Fruit fly (Drosophila melanogaster): Measurements from ENCODE around the gene CG14210.

CG14210 gene

DNA sequence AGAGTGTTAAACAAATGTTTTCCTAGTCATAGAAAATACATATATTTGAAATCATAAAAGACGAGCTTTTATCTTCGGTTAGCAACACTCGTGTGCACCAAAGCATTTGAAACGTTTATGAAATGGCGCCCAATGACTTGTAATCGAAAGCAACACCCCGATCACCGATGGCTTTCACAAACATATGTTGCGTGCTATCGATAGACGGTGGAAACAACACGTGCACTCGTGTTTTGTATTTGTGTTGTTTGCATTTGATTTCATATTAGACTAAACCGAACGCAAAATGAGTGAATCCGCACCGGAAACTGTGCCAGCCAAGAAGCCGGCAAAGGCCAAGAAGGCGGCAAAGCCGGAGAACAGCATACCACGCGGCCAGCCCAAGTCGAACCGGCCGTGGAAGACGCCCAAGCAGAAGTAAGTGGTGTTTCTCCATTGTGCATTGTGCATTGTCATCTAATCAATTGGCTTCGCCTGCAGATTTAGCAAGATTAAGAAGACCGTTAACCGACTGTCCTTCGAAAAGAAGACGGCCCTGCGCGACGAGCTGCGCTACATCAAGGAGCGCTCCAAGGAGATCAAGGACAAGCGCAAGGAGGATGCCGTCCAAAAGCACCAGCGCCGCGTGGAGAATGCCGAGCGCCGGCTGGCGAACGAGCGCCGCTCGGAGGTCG lies at the start of gene CG14210 (continued):
- TF ChIP-seq gsb (GFP tag; IDR thresholded peaks at IDR 0.05) (no peak), sima (GFP tag; optimal IDR thresholded peaks at IDR 0.05) (no peak), CoRest (tag; optimal IDR thresholded peaks at IDR 0.05) (no peak), E2f2 (GFP tag; IDR thresholded peaks at IDR 0.05) (peak; percentile 91), ken (GFP tag; IDR thresholded peaks at IDR 0.05) (no peak), Ravus (GFP tag; IDR thresholded peaks at IDR 0.05) (no peak), H2.0 (GFP tag; IDR thresholded peaks at IDR 0.05) (no peak), rib (GFP tag; IDR thresholded peaks at IDR 0.05) (no peak), ham (GFP tag; IDR thresholded peaks at IDR 0.05) (no peak), hbn (GFP tag; IDR thresholded peaks at IDR 0.05; ENCODE audit: partially characterized antibody) (peak; percentile 60), pfk (GFP tag; optimal IDR thresholded peaks at IDR 0.05) (peak; percentile 70), Opbp (GFP tag; IDR thresholded peaks at IDR 0.05; ENCODE audit: partially characterized antibody) (peak; percentile 72; the same call in 2 of the 3 replicates), CG32532 (GFP tag; IDR thresholded peaks at IDR 0.05) (no peak), ftz-f1 (GFP tag; optimal IDR thresholded peaks at IDR 0.05) (no peak), CG15479 (GFP tag; optimal IDR thresholded peaks at IDR 0.05) (no peak), tio (GFP tag; optimal IDR thresholded peaks at IDR 0.05) (no peak), HmgZ (tag; optimal IDR thresholded peaks at IDR 0.05) (peak; percentile 7), CG17186 (GFP tag; optimal IDR thresholded peaks at IDR 0.05) (peak; percentile 37), Dref (GFP tag; IDR thresholded peaks at IDR 0.05) (peak; percentile 84), sens-2 (GFP tag; IDR thresholded peaks at IDR 0.05) (no peak), dm (GFP tag; optimal IDR thresholded peaks at IDR 0.05) (peak; percentile 90), Doc3 (GFP tag; IDR thresholded peaks at IDR 0.05; ENCODE audit: partially characterized antibody) (peak; percentile 49; the same call in 2 of the 3 replicates), Hr78 (GFP tag; optimal IDR thresholded peaks at IDR 0.05) (no peak), CG16863 (GFP tag; optimal IDR thresholded peaks at IDR 0.05) (no peak), ab (GFP tag; optimal IDR thresholded peaks at IDR 0.05) (no peak), stwl (tag; optimal IDR thresholded peaks at IDR 0.05) (peak; percentile 40), vnd (GFP tag; IDR thresholded peaks at IDR 0.05; ENCODE audit: partially characterized antibody) (peak; percentile 65), Sry-β (GFP tag; optimal IDR thresholded peaks at IDR 0.05) (no peak), kni (GFP tag; optimal IDR thresholded peaks at IDR 0.05) (no peak), Nf-YA (GFP tag; IDR thresholded peaks at IDR 0.05) (no peak), Gug (GFP tag; IDR thresholded peaks at IDR 0.05) (no peak), Dll (GFP tag; IDR thresholded peaks at IDR 0.05; ENCODE audit: partially characterized antibody) (peak; percentile 62; the same call in 3 of the 4 replicates), CG10274 (GFP tag; optimal IDR thresholded peaks at IDR 0.05) (no peak), sna (GFP tag; IDR thresholded peaks at IDR 0.05; ENCODE audit: partially characterized antibody) (peak; percentile 44; the same call in 1 of the 2 replicates), CG2116 (GFP tag; optimal IDR thresholded peaks at IDR 0.05) (peak; percentile 97), HLH4C (GFP tag; IDR thresholded peaks at IDR 0.05; ENCODE audit: partially characterized antibody) (peak; percentile 84), Doc2 (GFP tag; IDR thresholded peaks at IDR 0.05) (no peak), Dek (tag; optimal IDR thresholded peaks at IDR 0.05) (no peak), h (optimal IDR thresholded peaks at IDR 0.05) (no peak), CG10431 (GFP tag; optimal IDR thresholded peaks at IDR 0.05) (no peak), lab (GFP tag; optimal IDR thresholded peaks at IDR 0.05) (no peak), CG10462 (GFP tag; optimal IDR thresholded peaks at IDR 0.05) (no peak), dmrt99B (tag; optimal IDR thresholded peaks at IDR 0.05) (no peak), mirr (GFP tag; optimal IDR thresholded peaks at IDR 0.05) (peak; percentile 8), MBD-R2 (GFP tag; IDR thresholded peaks at IDR 0.05) (peak; percentile 70), NK7.1 (GFP tag; optimal IDR thresholded peaks at IDR 0.05) (no peak), CG7963 (GFP tag; IDR thresholded peaks at IDR 0.05; ENCODE audit: partially characterized antibody) (peak; percentile 66; the same call in 2 of the 3 replicates), zfh1 (GFP tag; IDR thresholded peaks at IDR 0.05) (no peak), Camta (GFP tag; optimal IDR thresholded peaks at IDR 0.05) (no peak), z (GFP tag; IDR thresholded peaks at IDR 0.05) (no peak)

All from whole organism, embryonic.